Worm (Caenorhabditis elegans): ENCODE results near the gene F53C11.5.

DNA sequence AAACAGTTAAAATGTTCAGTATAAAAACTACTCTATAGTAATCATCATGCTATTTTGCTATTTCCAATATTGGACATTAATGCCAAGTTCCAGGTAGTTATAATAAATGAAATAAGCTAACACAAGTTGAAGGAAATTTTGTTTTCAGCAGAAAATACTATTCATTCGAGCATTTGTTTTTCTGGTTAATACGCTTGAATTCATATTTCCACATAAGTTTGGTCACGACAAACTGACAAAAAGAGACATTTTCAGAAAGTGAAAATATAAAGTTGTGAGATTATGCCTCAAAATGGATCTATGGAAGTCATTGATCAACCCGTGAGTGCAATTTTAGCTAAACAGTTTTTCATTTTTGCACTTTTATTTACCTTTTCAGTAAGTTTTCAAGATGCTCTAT lies 57.8 kb downstream of the F53C11.5 start, which contains the start of gene srx-131:
- TF ChIP-seq ama-1 (optimal IDR thresholded peaks at IDR 0.05) (no peak), ZK337.2 (GFP tag; IDR thresholded peaks at IDR 0.05) (no peak), F10B5.3 (tag; optimal IDR thresholded peaks at IDR 0.05) (no peak), jun-1 (tag; optimal IDR thresholded peaks at IDR 0.05) (no peak), unc-39 (tag; optimal IDR thresholded peaks at IDR 0.05) (no peak), aha-1 (tag) (peak; percentile 33), mdt-29 (GFP tag; IDR thresholded peaks at IDR 0.05) (no peak), mes-2 (tag; optimal IDR thresholded peaks at IDR 0.05; ENCODE audit: poor library complexity, severe bottlenecking) (no peak)
